Worm (Caenorhabditis elegans) whole organism, early embryonic: ENCODE data around the gene smg-8.

Source experiments
- ama-1 ChIP-seq: fragments of 150-350 bp; optimal IDR thresholded peaks from 2 replicates; lab custom pipeline; 2014
- pes-1 ChIP-seq: fragments of 200-800 bp; sonication (Bioruptor generic); IDR thresholded peaks from 2 replicates; pipeline ENCODE4 v1.3.6; 2022; ENCODE audit warnings: missing genetic modification reagents, missing genetic modification characterization, missing compliant biosample characterization
- scrt-1 ChIP-seq: fragments of 200-800 bp; sonication (Bioruptor generic); IDR thresholded peaks from 2 replicates; pipeline ENCODE4 v1.3.6; 2022; ENCODE audit warnings: missing genetic modification characterization, missing compliant biosample characterization
- tbx-11 ChIP-seq: fragments of 200-800 bp; sonication (Bioruptor generic); IDR thresholded peaks from 2 replicates; pipeline ENCODE4 v1.3.6; 2022; ENCODE audit warnings: missing genetic modification characterization, missing compliant biosample characterization
- tra-4 ChIP-seq: sonication (generic microtip); optimal IDR thresholded peaks from 2 replicates; lab custom pipeline; 2017; ENCODE audit warnings: missing genetic modification characterization, missing compliant biosample characterization

DNA sequence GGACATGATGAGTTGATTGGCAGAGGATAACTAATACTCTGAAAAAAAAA lies 53.0 kb downstream of the smg-8 start, which contains the start of gene cysl-2:
- TF ChIP-seq ama-1 (lab: Kevin White, UChicago): no peak
- TF ChIP-seq tbx-11 (GFP tag; lab: Robert Waterston, UW): no peak
- no peak for TF ChIP-seq scrt-1 (GFP tag; lab: Robert Waterston, UW)
- TF ChIP-seq tra-4 (tag; lab: Kevin White, UChicago): no peak
- TF ChIP-seq pes-1 (GFP tag; lab: Robert Waterston, UW): no peak
